Worm (Caenorhabditis elegans): ENCODE results near the gene C49F8.3.

DNA sequence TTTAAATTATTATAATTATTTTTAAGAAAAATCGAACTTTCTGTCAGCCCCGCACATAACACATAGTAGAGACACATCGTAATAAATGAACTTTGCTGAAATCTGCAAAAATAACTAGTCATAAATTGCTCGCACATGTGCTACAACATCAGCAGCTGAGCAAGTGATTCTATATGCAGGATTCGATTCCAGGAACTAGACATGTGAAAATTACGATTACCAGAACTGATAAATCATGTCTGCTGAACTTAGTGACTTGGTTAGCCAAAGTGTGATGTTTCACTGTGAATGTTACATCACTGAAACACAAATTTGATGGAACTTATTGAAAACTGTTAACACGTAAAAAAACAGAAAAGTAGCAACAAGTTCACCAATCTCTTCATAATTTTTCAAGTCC lies 40.1 kb downstream of the C49F8.3 start:
- TF ChIP-seq tra-4 (tag; optimal IDR thresholded peaks at IDR 0.05) (no peak), sea-1 (GFP tag; conservative IDR thresholded peaks at IDR 0.05) (no peak), ama-1 (optimal IDR thresholded peaks at IDR 0.05) (no peak), B0310.2 (tag; optimal IDR thresholded peaks at IDR 0.05) (no peak), F13C5.2 (tag; optimal IDR thresholded peaks at IDR 0.05) (no peak), ceh-36 (tag; optimal IDR thresholded peaks at IDR 0.05) (no peak), pes-1 (GFP tag; IDR thresholded peaks at IDR 0.05) (no peak), hmg-4 (GFP tag; optimal IDR thresholded peaks at IDR 0.05) (no peak), ceh-13 (GFP tag; optimal IDR thresholded peaks at IDR 0.05) (no peak), tbx-37 (GFP tag; conservative IDR thresholded peaks at IDR 0.05) (no peak), hmbx-1 (tag; optimal IDR thresholded peaks at IDR 0.05) (no peak), aly-1 (tag; optimal IDR thresholded peaks at IDR 0.05) (no peak)

Measured in whole organism, early embryonic.